Worm (Caenorhabditis elegans): ENCODE data around the gene gpd-4.

DNA sequence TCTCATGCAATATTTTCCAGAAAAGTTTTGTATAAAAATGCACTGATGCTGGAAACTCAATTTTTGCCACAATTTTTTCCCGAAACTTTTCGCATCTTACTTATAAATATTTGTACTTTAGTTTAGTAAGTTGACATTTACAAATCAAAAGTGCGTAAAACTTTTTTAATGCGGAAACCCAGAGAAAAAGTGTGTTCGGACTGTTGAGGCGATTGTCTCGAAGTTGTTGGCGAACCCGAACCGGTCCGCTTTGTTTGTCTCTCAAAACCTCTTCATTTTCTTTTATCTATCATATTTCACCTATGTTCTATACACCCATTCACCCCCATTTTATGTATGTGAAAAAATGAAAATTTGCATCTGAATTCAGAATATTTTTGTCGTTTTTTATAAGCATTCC lies 49.6 kb downstream of the gpd-4 start:
- TF ChIP-seq med-1 (GFP tag; optimal IDR thresholded peaks at IDR 0.05; ENCODE audit: insufficient read depth) (no peak), T22C8.4 (GFP tag; IDR thresholded peaks at IDR 0.05) (no peak), flt-1 (GFP tag; IDR thresholded peaks at IDR 0.05) (no peak)

Data from whole organism, midembryonic.